Fruit fly (Drosophila melanogaster): ENCODE data around the gene Rga.

Gene Rga

DNA sequence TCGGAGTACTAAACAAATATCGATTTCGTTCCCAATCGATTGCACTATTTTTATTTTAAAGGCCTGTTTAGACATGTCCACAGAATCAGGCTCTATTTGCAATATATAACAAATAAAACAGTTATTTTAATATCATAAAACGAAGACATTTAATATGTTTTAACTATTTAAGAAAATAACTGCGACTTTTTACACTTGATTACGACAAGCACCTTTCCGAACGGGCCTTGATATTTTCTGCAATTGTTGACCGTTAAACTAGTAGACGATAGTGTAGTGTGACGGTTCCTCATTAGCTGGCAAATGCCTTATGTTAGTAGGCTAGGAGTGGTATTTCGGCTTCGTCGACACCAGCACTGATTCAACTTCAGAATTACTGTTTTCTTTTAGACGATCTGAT is 44.3 kb downstream of the Rga start, which contains the start of the genes CG2931 and Rheb (continued):
- TF ChIP-seq inv (GFP tag; IDR thresholded peaks at IDR 0.05; ENCODE audit: partially characterized antibody) (peak; percentile 68), cad (GFP tag; optimal IDR thresholded peaks at IDR 0.05) (no peak), CG17186 (GFP tag; optimal IDR thresholded peaks at IDR 0.05) (peak; percentile 69), CG7357 (GFP tag; IDR thresholded peaks at IDR 0.05) (peak; percentile 74), pita (GFP tag; optimal IDR thresholded peaks at IDR 0.05) (no peak), CG1647 (GFP tag; optimal IDR thresholded peaks at IDR 0.05) (peak; percentile 63), CG3407 (GFP tag; optimal IDR thresholded peaks at IDR 0.05) (peak; percentile 22), Tbp (GFP tag; optimal IDR thresholded peaks at IDR 0.05) (no peak), CkIIα-i1 (GFP tag; IDR thresholded peaks at IDR 0.05) (no peak), prd (optimal IDR thresholded peaks at IDR 0.05) (no peak), prd (GFP tag; IDR thresholded peaks at IDR 0.05) (peak; percentile 82), CG18262 (tag; optimal IDR thresholded peaks at IDR 0.05) (peak; percentile 57), CG18619 (GFP tag; optimal IDR thresholded peaks at IDR 0.05) (peak; percentile 12), hkb (optimal IDR thresholded peaks at IDR 0.05) (no peak), hkb (GFP tag; IDR thresholded peaks at IDR 0.05) (peak; percentile 68), croc (GFP tag; conservative IDR thresholded peaks at IDR 0.05) (peak; percentile 30; the same call in 1 of the 3 replicates), sim (GFP tag; IDR thresholded peaks at IDR 0.05) (no peak), dati (GFP tag; IDR thresholded peaks at IDR 0.05) (no peak), en (GFP tag; optimal IDR thresholded peaks at IDR 0.05) (peak; percentile 2), pan (optimal IDR thresholded peaks at IDR 0.05) (no peak), pan (GFP tag; optimal IDR thresholded peaks at IDR 0.05 in 1 of 2, IDR thresholded peaks at IDR 0.05 in 1 of 2) (peak in 1 of 2 experiments; percentile 79), Jarid2 (GFP tag; optimal IDR thresholded peaks at IDR 0.05) (no peak), fru (optimal IDR thresholded peaks at IDR 0.05) (no peak), H2.0 (GFP tag; IDR thresholded peaks at IDR 0.05) (peak; percentile 49; the same call in 1 of the 2 replicates), CG4360 (GFP tag; IDR thresholded peaks at IDR 0.05) (no peak), CG32767 (GFP tag; IDR thresholded peaks at IDR 0.05) (0 out of 2 replicates have a peak, but pooled peaks have one; percentile 18), ken (GFP tag; IDR thresholded peaks at IDR 0.05) (peak; percentile 66), CG4282 (GFP tag; optimal IDR thresholded peaks at IDR 0.05) (no peak), shn (GFP tag; optimal IDR thresholded peaks at IDR 0.05) (no peak), Asciz (GFP tag; optimal IDR thresholded peaks at IDR 0.05) (no peak), seq (GFP tag; IDR thresholded peaks at IDR 0.05) (0 out of 2 replicates have a peak, but pooled peaks have one; percentile 47), unc-4 (GFP tag; IDR thresholded peaks at IDR 0.05; ENCODE audit: partially characterized antibody) (peak; percentile 78), sr (GFP tag; IDR thresholded peaks at IDR 0.05) (no peak), h (optimal IDR thresholded peaks at IDR 0.05) (no peak), pho (GFP tag; optimal IDR thresholded peaks at IDR 0.05) (peak; percentile 43), Lpt (GFP tag; optimal IDR thresholded peaks at IDR 0.05) (no peak), CrebB (tag; optimal IDR thresholded peaks at IDR 0.05) (peak; percentile 14), CG16813 (GFP tag; IDR thresholded peaks at IDR 0.05; ENCODE audit: partially characterized antibody) (peak; percentile 83), sqz (GFP tag; optimal IDR thresholded peaks at IDR 0.05) (no peak), CG3847 (GFP tag; IDR thresholded peaks at IDR 0.05) (peak; percentile 78), CG9817 (tag; optimal IDR thresholded peaks at IDR 0.05) (peak; percentile 76), TFAM (GFP tag; optimal IDR thresholded peaks at IDR 0.05) (no peak), CG32772 (GFP tag; IDR thresholded peaks at IDR 0.05) (peak; percentile 60), CG30020 (tag; optimal IDR thresholded peaks at IDR 0.05) (peak; percentile 97), klu (GFP tag; IDR thresholded peaks at IDR 0.05) (peak; percentile 25; the same call in 1 of the 2 replicates), CG17829 (tag; optimal IDR thresholded peaks at IDR 0.05) (peak; percentile 83), psq (GFP tag; optimal IDR thresholded peaks at IDR 0.05) (peak; percentile 14), crp (GFP tag; optimal IDR thresholded peaks at IDR 0.05) (peak in 1 of 2 experiments; percentile 55), CG13894 (tag; optimal IDR thresholded peaks at IDR 0.05) (peak; percentile 63), gce (GFP tag; IDR thresholded peaks at IDR 0.05) (no peak), CG18764 (GFP tag; optimal IDR thresholded peaks at IDR 0.05) (peak; percentile 62), Eip74EF (GFP tag; optimal IDR thresholded peaks at IDR 0.05) (no peak), schlank (tag; optimal IDR thresholded peaks at IDR 0.05) (no peak)

All from whole organism, embryonic.